Worm (Caenorhabditis elegans) whole organism, L4 larva: ENCODE data around the gene eri-9.
"Not testable (repeated sequence)": the region's sequence is repeated elsewhere in the genome, so short reads cannot be mapped to it uniquely, and the experiment has no call there.

Experiments used
- R02D3.7 ChIP-seq: fragments of 150-350 bp; sonication (generic microtip); optimal IDR thresholded peaks from 3 replicates; lab custom pipeline; 2014; ENCODE audit warnings: missing biosample characterization, missing genetic modification characterization
- ces-1 ChIP-seq: fragments of 150-350 bp; sonication (generic microtip); optimal IDR thresholded peaks from 4 replicates; lab custom pipeline; 2014; ENCODE audit warnings: missing biosample characterization, missing genetic modification reagents, missing genetic modification characterization
- ctbp-1 ChIP-seq: fragments of 200-800 bp; sonication (Bioruptor generic); IDR thresholded peaks from 2 replicates; pipeline ENCODE4 v1.3.6; 2022; ENCODE audit warnings: missing genetic modification reagents, missing genetic modification characterization, missing compliant biosample characterization
- duxl-1 ChIP-seq: sonication (generic microtip); optimal IDR thresholded peaks from 2 replicates; lab custom pipeline; 2016; ENCODE audit warnings: mild to moderate bottlenecking, missing genetic modification characterization, moderate library complexity, missing compliant biosample characterization; ENCODE audit not compliant: poor library complexity
- fkh-10 ChIP-seq: fragments of 150-350 bp; optimal IDR thresholded peaks from 2 replicates; lab custom pipeline; 2014; ENCODE audit warnings: missing biosample characterization, missing genetic modification reagents, missing genetic modification characterization
- lin-13 ChIP-seq: fragments of 150-350 bp; optimal IDR thresholded peaks from 2 replicates; lab custom pipeline; 2014; ENCODE audit warnings: missing biosample characterization, missing genetic modification reagents, missing genetic modification characterization
- lir-3 ChIP-seq: sonication (generic microtip); optimal IDR thresholded peaks from 2 replicates; lab custom pipeline; 2016; ENCODE audit warnings: mild to moderate bottlenecking, missing genetic modification characterization, missing compliant biosample characterization
- lsy-2 ChIP-seq, 2 experiments: fragments of 150-350 bp in 1 of 2; sonication (generic microtip) in 1 of 2; optimal IDR thresholded peaks; 2 replicates each; lab custom pipeline; 2014 to 2017; ENCODE audit warnings: missing biosample characterization in 2 of 2, missing genetic modification characterization in 2 of 2
- madf-9 ChIP-seq: fragments of 200-800 bp; sonication (Bioruptor generic); conservative IDR thresholded peaks from 2 replicates; pipeline ENCODE4 v1.3.6; 2022; ENCODE audit warnings: missing genetic modification reagents, missing genetic modification characterization, missing compliant biosample characterization
- mdl-1 ChIP-seq, 2 experiments: fragments of 150-350 bp in 1 of 2; sonication (generic microtip) in 1 of 2; optimal IDR thresholded peaks; 2 replicates each; lab custom pipeline; 2014 to 2017; ENCODE audit warnings: missing biosample characterization in 2 of 2, missing genetic modification characterization in 2 of 2
- mxl-3 ChIP-seq: fragments of 200-800 bp; sonication (Bioruptor generic); optimal IDR thresholded peaks from 2 replicates; lab custom pipeline; 2018; ENCODE audit warnings: mild to moderate bottlenecking, missing genetic modification characterization, missing compliant biosample characterization
- nhr-48 ChIP-seq: sonication (generic microtip); optimal IDR thresholded peaks from 2 replicates; lab custom pipeline; 2016; ENCODE audit warnings: mild to moderate bottlenecking, missing genetic modification characterization, missing compliant biosample characterization
- snpc-1.2 ChIP-seq: fragments of 200-800 bp; sonication (Bioruptor generic); IDR thresholded peaks from 2 replicates; pipeline ENCODE4 v1.3.6; 2022; ENCODE audit warnings: missing genetic modification reagents, missing genetic modification characterization, missing compliant biosample characterization
- unc-62 ChIP-seq, 3 experiments: fragments of 150-350 bp in 1 of 3; sonication (generic microtip); optimal IDR thresholded peaks in 2 of 3; peaks in 1 of 3; 1 replicate in 1 of 3; 2 replicates in 2 of 3; lab custom pipeline; 2014 to 2017; ENCODE audit warnings: missing biosample characterization in 3 of 3, missing genetic modification characterization in 3 of 3, missing genetic modification reagents in 3 of 3, missing genotype in 1 of 3

Gene eri-9

DNA sequence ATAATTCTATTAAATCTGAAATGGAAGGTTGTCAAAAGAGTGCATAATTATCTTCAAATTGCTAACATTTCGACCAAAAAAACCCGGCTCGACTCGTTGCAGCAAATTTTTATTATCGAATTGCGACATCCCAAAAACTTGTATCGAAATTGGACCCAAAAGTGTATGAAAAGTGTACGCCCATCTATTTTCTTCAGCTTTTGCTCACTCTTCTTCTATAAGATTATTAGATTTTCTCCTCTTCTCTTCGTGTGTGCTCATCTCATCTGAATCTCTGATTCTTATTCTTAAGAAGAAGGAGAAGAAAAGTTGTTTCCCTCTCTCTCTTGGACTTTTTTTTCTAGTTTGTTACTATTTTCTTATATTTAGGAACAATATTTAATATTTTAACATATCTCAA lies 35.0 kb downstream of the eri-9 start:
- TF ChIP-seq ctbp-1 (GFP tag; lab: Robert Waterston, UW) (0 out of 2 replicates have a peak, but pooled peaks have one; percentile 23), lsy-2 (tag; optimal IDR thresholded peaks at IDR 0.05; lab: Kevin White, UChicago) (peak in 1 of 2 experiments; percentile 31), R02D3.7 (tag; lab: Kevin White, UChicago) (no peak), snpc-1.2 (GFP tag; lab: Robert Waterston, UW) (no peak), fkh-10 (GFP tag; lab: Kevin White, UChicago) (peak; percentile 79), madf-9 (no peak), ces-1 (GFP tag; lab: Kevin White, UChicago) (peak; percentile 95), lir-3 (tag; lab: Kevin White, UChicago) (no peak)

DNA sequence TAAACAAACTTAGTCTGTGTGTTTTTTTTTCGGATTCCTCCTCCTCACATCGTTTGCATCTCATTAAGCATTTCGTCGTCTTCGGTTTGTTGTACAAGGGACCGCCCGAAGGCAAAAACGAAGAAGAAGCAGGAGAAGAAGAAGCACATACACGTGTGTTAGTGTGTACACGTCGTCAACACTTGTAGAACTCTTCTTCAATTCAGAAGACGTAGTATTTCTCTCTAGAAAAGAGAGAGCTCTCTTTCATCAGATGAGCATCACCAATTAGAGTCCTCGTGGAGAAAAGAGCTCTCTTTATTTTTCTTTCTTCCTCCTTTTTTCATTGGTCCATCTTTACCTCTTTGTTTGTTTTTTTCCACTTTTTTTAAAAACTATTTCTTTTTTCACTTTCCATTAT lies 35.9 kb downstream of the eri-9 start:
- TF ChIP-seq ces-1 (GFP tag; lab: Kevin White, UChicago) (no peak), ctbp-1 (GFP tag; lab: Robert Waterston, UW) (0 out of 2 replicates have a peak, but pooled peaks have one; percentile 22), mxl-3 (no peak), mdl-1 (tag; optimal IDR thresholded peaks at IDR 0.05; lab: Kevin White, UChicago) (peak in 1 of 2 experiments; percentile 53), lir-3 (tag; lab: Kevin White, UChicago) (no peak)

DNA sequence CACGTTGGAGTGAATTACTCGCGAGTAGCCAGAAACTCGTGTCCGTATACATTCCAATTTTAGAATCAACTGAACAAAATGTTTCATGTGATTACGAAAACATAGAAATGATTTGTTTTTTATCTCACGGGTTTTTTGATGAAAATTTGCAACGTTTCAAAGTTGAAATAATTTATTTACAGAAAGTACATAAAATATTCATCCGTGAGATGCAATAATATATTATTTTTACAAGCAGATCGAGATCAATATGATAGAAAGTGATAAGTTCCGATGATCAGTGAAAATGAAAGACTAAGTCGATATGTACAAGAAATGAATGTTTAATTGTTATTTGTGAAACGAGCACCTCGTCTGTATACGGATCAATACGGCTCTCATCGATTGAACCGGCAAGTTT lies 48.1 kb downstream of the eri-9 start, which contains the start of gene C27F2.6:
Gene C27F2.6 (minus strand): TSS at position 101 of the 400 bp plus-strand sequence.
- not testable (repeated sequence) for TF ChIP-seq lir-3, duxl-1, nhr-48 (tag; lab: Kevin White, UChicago)

DNA sequence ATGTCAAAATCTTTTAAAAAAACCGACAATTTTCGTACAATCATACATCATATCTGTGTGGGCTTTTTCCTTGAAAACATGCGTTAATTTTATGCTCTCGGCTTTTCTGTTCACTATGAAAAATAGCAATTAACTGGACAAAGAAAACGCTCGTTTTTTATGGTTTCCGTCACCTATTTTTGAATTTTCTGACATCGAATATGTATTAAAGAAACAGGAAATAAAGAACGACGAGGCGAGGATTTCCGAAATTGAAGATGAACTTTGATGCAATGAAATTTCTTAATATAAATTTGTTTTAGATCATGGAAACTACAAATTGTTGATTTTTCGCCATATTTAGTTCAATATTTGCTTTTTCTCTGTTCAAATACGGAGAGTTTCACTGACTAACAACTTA lies 51.7 kb downstream of the eri-9 start:
- TF ChIP-seq lin-13 (GFP tag; lab: Kevin White, UChicago) (no peak), unc-62 (GFP tag; optimal IDR thresholded peaks at IDR 0.05 in 1 of 2; lab: Kevin White, UChicago) (peak in 1 of 2 experiments; percentile 92), unc-62 (tag; optimal IDR thresholded peaks at IDR 0.05; lab: Kevin White, UChicago) (no peak)
- TF ChIP-seq, all 104 proteins: peak for 1
